Worm (Caenorhabditis elegans): ENCODE results near the gene rla-2.

The rla-2 gene

ce11 chrIV:13369120-13369842, 804 bp downstream of the rla-2 start, which contains the start of gene agt-1 (continued):
- no peak for TF ChIP-seq ztf-18 (tag; optimal IDR thresholded peaks at IDR 0.05)
- TF ChIP-seq B0336.3 (GFP tag; IDR thresholded peaks at IDR 0.05), result peak; percentile 68
- peak; percentile 54; the same call in 1 of the 2 replicates for TF ChIP-seq lin-26 (GFP tag; IDR thresholded peaks at IDR 0.05)
- TF ChIP-seq dpl-1 (GFP tag; optimal IDR thresholded peaks at IDR 0.05), result no peak
- no peak for TF ChIP-seq B0019.2 (GFP tag; conservative IDR thresholded peaks at IDR 0.05)
- no peak for TF ChIP-seq lsy-27 (tag; optimal IDR thresholded peaks at IDR 0.05; ENCODE audit: borderline replicate concordance, insufficient read depth)
- no peak for TF ChIP-seq nhr-179 (tag; optimal IDR thresholded peaks at IDR 0.05)
- no peak for TF ChIP-seq fkh-3 (tag; optimal IDR thresholded peaks at IDR 0.05)
- TF ChIP-seq nfyb-1 (GFP tag; IDR thresholded peaks at IDR 0.05), result no peak
- TF ChIP-seq mes-4 (tag; optimal IDR thresholded peaks at IDR 0.05), result no peak
- no peak for TF ChIP-seq ztf-28 (GFP tag; IDR thresholded peaks at IDR 0.05)
- 0 out of 2 replicates have a peak, but pooled peaks have one; percentile 27 for TF ChIP-seq ceh-58 (GFP tag; IDR thresholded peaks at IDR 0.05)
- no peak for TF ChIP-seq egl-18 (GFP tag; IDR thresholded peaks at IDR 0.05)
- no peak for TF ChIP-seq ceh-40 (GFP tag; IDR thresholded peaks at IDR 0.05)
- TF ChIP-seq K11D2.4 (GFP tag; IDR thresholded peaks at IDR 0.05), result no peak
- no peak for TF ChIP-seq mel-28 (tag; optimal IDR thresholded peaks at IDR 0.05; ENCODE audit: borderline replicate concordance)
- no peak for TF ChIP-seq akir-1 (GFP tag; optimal IDR thresholded peaks at IDR 0.05)
- no peak for TF ChIP-seq snpc-1.3 (tag; optimal IDR thresholded peaks at IDR 0.05; ENCODE audit: insufficient read depth)
- TF ChIP-seq T26A5.8 (tag; optimal IDR thresholded peaks at IDR 0.05), result peak; percentile 41
- peak; percentile 62 for TF ChIP-seq tlf-1 (GFP tag; optimal IDR thresholded peaks at IDR 0.05)
- TF ChIP-seq athp-1 (tag; optimal IDR thresholded peaks at IDR 0.05), result peak; percentile 29
- TF ChIP-seq tbx-9 (tag; optimal IDR thresholded peaks at IDR 0.05; ENCODE audit: borderline replicate concordance), result no peak
- no peak for TF ChIP-seq hlh-12 (tag; optimal IDR thresholded peaks at IDR 0.05)
- no peak for TF ChIP-seq ets-4 (GFP tag; optimal IDR thresholded peaks at IDR 0.05)
- TF ChIP-seq hmg-1.2 (GFP tag; IDR thresholded peaks at IDR 0.05), result no peak
- no peak for TF ChIP-seq mxl-1 (tag; optimal IDR thresholded peaks at IDR 0.05)
- no peak for TF ChIP-seq B0035.1 (tag; optimal IDR thresholded peaks at IDR 0.05)
- no peak for TF ChIP-seq ztf-3 (GFP tag; optimal IDR thresholded peaks at IDR 0.05)
- no peak for TF ChIP-seq C17E4.6 (GFP tag; IDR thresholded peaks at IDR 0.05)
- no peak for TF ChIP-seq Y67H2A.10 (GFP tag; conservative IDR thresholded peaks at IDR 0.05)
- no peak for TF ChIP-seq efl-1 (GFP tag; optimal IDR thresholded peaks at IDR 0.05)
- no peak for TF ChIP-seq let-526 (GFP tag; IDR thresholded peaks at IDR 0.05)
- no peak for TF ChIP-seq cebp-1 (GFP tag; IDR thresholded peaks at IDR 0.05)
- peak; percentile 5 for TF ChIP-seq cebp-1 (tag; optimal IDR thresholded peaks at IDR 0.05)
- no peak for TF ChIP-seq ccch-3 (GFP tag; optimal IDR thresholded peaks at IDR 0.05)
- TF ChIP-seq attf-6 (GFP tag; IDR thresholded peaks at IDR 0.05), result peak; percentile 89
- no peak for TF ChIP-seq snpc-3.4 (tag; optimal IDR thresholded peaks at IDR 0.05)
- TF ChIP-seq C06A6.2 (GFP tag; conservative IDR thresholded peaks at IDR 0.05), result no peak
- no peak for TF ChIP-seq Y79H2A.3 (GFP tag; conservative IDR thresholded peaks at IDR 0.05)
- TF ChIP-seq attf-5 (GFP tag; optimal IDR thresholded peaks at IDR 0.05), result no peak
- TF ChIP-seq tbp1 (GFP tag; optimal IDR thresholded peaks at IDR 0.05), result peak; percentile 29
- no peak for TF ChIP-seq rec-8 (tag; optimal IDR thresholded peaks at IDR 0.05)
- TF ChIP-seq sdz-38 (tag; optimal IDR thresholded peaks at IDR 0.05), result no peak
- no peak for TF ChIP-seq atf-7 (tag; optimal IDR thresholded peaks at IDR 0.05)
- TF ChIP-seq hmg-20 (GFP tag; IDR thresholded peaks at IDR 0.05), result no peak
- no peak for TF ChIP-seq ceh-27 (GFP tag; optimal IDR thresholded peaks at IDR 0.05)
- TF ChIP-seq ama-1 (optimal IDR thresholded peaks at IDR 0.05), result no peak
- TF ChIP-seq ama-1 (GFP tag; optimal IDR thresholded peaks at IDR 0.05), result peak in 1 of 2 experiments; percentile 60
- TF ChIP-seq bed-2 (GFP tag; IDR thresholded peaks at IDR 0.05), result no peak

Data from whole organism, young adult.